Fruit fly (Drosophila melanogaster) whole organism, adult: ENCODE data around the gene ATP6AP2.

Source experiments
- CG11617 ChIP-seq: fragments of 200-800 bp; sonication (Bioruptor generic); optimal IDR thresholded peaks from 2 replicates; lab custom pipeline; 2017; ENCODE audit warnings: mild to moderate bottlenecking, missing biosample characterization, missing genetic modification reagents, missing genetic modification characterization
- CG12768 ChIP-seq: fragments of 200-800 bp; sonication (Bioruptor generic); optimal IDR thresholded peaks from 2 replicates; lab custom pipeline; 2017; ENCODE audit warnings: missing biosample characterization, missing genetic modification characterization, mild to moderate bottlenecking, moderate library complexity, missing genetic modification reagents
- CG14711 ChIP-seq: fragments of 200-800 bp; sonication (Bioruptor generic); optimal IDR thresholded peaks from 2 replicates; lab custom pipeline; 2018; ENCODE audit warnings: missing biosample characterization, mild to moderate bottlenecking, missing genetic modification characterization, moderate library complexity
- CG1620 ChIP-seq: fragments of 200-800 bp; sonication (Bioruptor generic); optimal IDR thresholded peaks from 2 replicates; lab custom pipeline; 2016; ENCODE audit warnings: missing biosample characterization, missing genetic modification characterization
- CG33017 ChIP-seq: fragments of 200-800 bp; sonication (Bioruptor generic); optimal IDR thresholded peaks from 2 replicates; lab custom pipeline; 2018; ENCODE audit warnings: missing biosample characterization, mild to moderate bottlenecking, missing genetic modification characterization, moderate library complexity
- CG5204 ChIP-seq: fragments of 200-800 bp; sonication (Bioruptor generic); optimal IDR thresholded peaks from 2 replicates; lab custom pipeline; 2016; ENCODE audit warnings: missing biosample characterization, missing genetic modification characterization
- CG7045 ChIP-seq: fragments of 200-800 bp; sonication (Bioruptor generic); optimal IDR thresholded peaks from 2 replicates; lab custom pipeline; 2017; ENCODE audit warnings: missing biosample characterization, mild to moderate bottlenecking, missing genetic modification characterization
- CG7101 ChIP-seq: fragments of 200-800 bp; sonication (Bioruptor generic); optimal IDR thresholded peaks from 2 replicates; lab custom pipeline; 2018; ENCODE audit warnings: missing biosample characterization, mild to moderate bottlenecking, missing genetic modification characterization, moderate library complexity
- Clk ChIP-seq: fragments of 200-800 bp; sonication (Bioruptor generic); optimal IDR thresholded peaks from 2 replicates; lab custom pipeline; 2017; ENCODE audit warnings: missing biosample characterization, missing genetic modification characterization
- Crg-1 ChIP-seq: fragments of 200-800 bp; sonication (Bioruptor generic); optimal IDR thresholded peaks from 2 replicates; lab custom pipeline; 2016; ENCODE audit warnings: missing biosample characterization, missing genetic modification characterization
- Hr96 ChIP-seq: fragments of 200-800 bp; sonication (Bioruptor generic); optimal IDR thresholded peaks from 2 replicates; lab custom pipeline; 2016; ENCODE audit warnings: missing biosample characterization, missing genetic modification characterization
- Mnt ChIP-seq: fragments of 200-800 bp; sonication (Bioruptor generic); optimal IDR thresholded peaks from 2 replicates; lab custom pipeline; 2016; ENCODE audit warnings: missing biosample characterization, mild to moderate bottlenecking, missing genetic modification characterization
- bab1 ChIP-seq: fragments of 200-800 bp; sonication (Bioruptor generic); optimal IDR thresholded peaks from 3 replicates; lab custom pipeline; 2019; ENCODE audit warnings: missing biosample characterization, mild to moderate bottlenecking, missing genetic modification characterization, moderate library complexity
- cic ChIP-seq: fragments of 200-800 bp; sonication (Bioruptor generic); optimal IDR thresholded peaks from 2 replicates; lab custom pipeline; 2017; ENCODE audit warnings: missing biosample characterization, mild to moderate bottlenecking, missing genetic modification characterization, moderate library complexity
- cnc ChIP-seq, 2 experiments: fragments of >200 bp; optimal IDR thresholded peaks; 2 replicates each; lab custom pipeline; 2017
- kay ChIP-seq: fragments of 200-800 bp; sonication (Bioruptor generic); peaks from one replicate; lab custom pipeline; 2016; ENCODE audit warnings: missing biosample characterization, missing genetic modification characterization, borderline replicate concordance
- ovo ChIP-seq: fragments of 200-800 bp; sonication (Bioruptor generic); optimal IDR thresholded peaks from 2 replicates; lab custom pipeline; 2016; ENCODE audit warnings: missing biosample characterization, missing genetic modification characterization
- pad ChIP-seq: fragments of 200-800 bp; sonication (Bioruptor generic); optimal IDR thresholded peaks from 3 replicates; lab custom pipeline; 2017; ENCODE audit warnings: missing biosample characterization, missing genetic modification characterization, mild to moderate bottlenecking, moderate library complexity, missing genetic modification reagents
- tj ChIP-seq: fragments of 200-800 bp; sonication (Bioruptor generic); optimal IDR thresholded peaks from 3 replicates; lab custom pipeline; 2017; ENCODE audit warnings: missing biosample characterization, mild to moderate bottlenecking, missing genetic modification characterization, moderate library complexity
- toe ChIP-seq: fragments of 200-800 bp; sonication (Bioruptor generic); optimal IDR thresholded peaks from 2 replicates; lab custom pipeline; 2016; ENCODE audit warnings: missing biosample characterization, missing genetic modification characterization

ATP6AP2 gene

DNA sequence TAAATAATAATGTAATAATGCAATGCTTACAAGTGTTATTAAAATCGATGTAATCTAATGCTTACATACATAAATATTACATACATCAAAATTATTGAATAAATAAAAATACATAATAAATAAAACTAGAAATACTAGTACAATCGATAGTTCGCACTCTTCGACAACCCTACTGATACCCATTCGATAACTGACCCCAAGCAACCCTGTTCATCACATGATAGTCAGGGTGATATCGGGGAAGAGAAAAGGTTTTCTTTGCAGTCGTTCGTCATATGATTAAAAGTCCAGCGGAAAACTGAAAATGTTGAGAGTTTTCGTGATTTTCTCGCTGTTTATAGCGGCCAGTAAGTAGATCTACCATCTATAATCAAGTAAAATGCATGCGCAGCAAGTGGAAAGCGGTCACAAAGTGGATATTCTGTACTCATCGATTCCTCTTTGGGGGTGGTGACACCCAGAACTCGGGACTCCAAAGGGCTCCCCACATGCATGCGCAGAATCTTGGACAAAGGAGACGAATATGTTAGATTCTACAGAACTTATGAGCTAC, at the start of gene ATP6AP2:
Gene ATP6AP2, plus strand, starts transcription at position 218 of the 553 bp plus-strand sequence.
- TF ChIP-seq CG5204 (GFP tag; lab: Kevin White, UChicago) (no peak), Hr96 (no peak), toe (GFP tag; lab: Kevin White, UChicago) (peak; percentile 46), CG11617 (GFP tag; lab: Kevin White, UChicago) (peak; percentile 53), bab1 (GFP tag; lab: Kevin White, UChicago) (peak; percentile 88), ovo (GFP tag; lab: Kevin White, UChicago) (no peak), Clk (GFP tag; lab: Kevin White, UChicago) (no peak), cnc (optimal IDR thresholded peaks at IDR 0.05; lab: Kevin White, UChicago) (no peak), CG7101 (tag; lab: Kevin White, UChicago) (peak; percentile 72), CG12768 (peak; percentile 48), pad (GFP tag; lab: Kevin White, UChicago) (peak; percentile 35), CG33017 (tag; lab: Kevin White, UChicago) (peak; percentile 58), Crg-1 (peak; percentile 67), CG14711 (tag; lab: Kevin White, UChicago) (peak; percentile 97), cic (GFP tag; lab: Kevin White, UChicago) (peak; percentile 33), kay (GFP tag; lab: Kevin White, UChicago) (no peak), CG1620 (GFP tag; lab: Kevin White, UChicago) (peak; percentile 62), tj (peak; percentile 33), Mnt (GFP tag; lab: Kevin White, UChicago) (peak; percentile 84), CG7045 (GFP tag; lab: Kevin White, UChicago) (peak; percentile 41)

DNA sequence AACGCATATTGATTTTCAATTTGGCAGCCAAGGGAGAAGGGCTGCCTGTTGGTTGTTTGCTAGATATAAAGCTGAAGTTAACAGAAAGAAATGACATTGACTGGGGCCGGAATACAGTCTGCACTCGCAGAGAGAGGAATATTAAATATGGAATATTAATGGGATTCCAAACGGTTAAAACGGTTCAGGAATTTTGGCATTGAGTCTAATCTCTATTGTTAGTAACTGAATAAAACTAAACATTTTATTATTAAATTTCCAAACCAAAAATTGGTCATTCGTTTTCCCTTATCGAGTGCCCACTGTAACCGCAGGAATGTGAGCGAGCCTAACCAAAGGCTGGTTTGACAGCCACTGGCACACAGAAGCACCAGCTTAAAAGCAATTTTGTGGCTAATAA, 47.4 kb upstream of the ATP6AP2 start:
- no peak for TF ChIP-seq ovo (GFP tag; lab: Kevin White, UChicago)
- no peak for TF ChIP-seq CG7045 (GFP tag; lab: Kevin White, UChicago)
- TF ChIP-seq Crg-1, result no peak
- no peak for TF ChIP-seq Hr96
- TF ChIP-seq tj, result no peak
- TF ChIP-seq Clk (GFP tag; lab: Kevin White, UChicago), result no peak
- no peak for TF ChIP-seq kay (GFP tag; lab: Kevin White, UChicago)
- no peak for TF ChIP-seq Mnt (GFP tag; lab: Kevin White, UChicago)
- no peak for TF ChIP-seq CG33017 (tag; lab: Kevin White, UChicago)
- TF ChIP-seq CG5204 (GFP tag; lab: Kevin White, UChicago), result no peak
- no peak for TF ChIP-seq CG14711 (tag; lab: Kevin White, UChicago)
- no peak for TF ChIP-seq cnc (optimal IDR thresholded peaks at IDR 0.05; lab: Kevin White, UChicago)
- TF ChIP-seq toe (GFP tag; lab: Kevin White, UChicago), result no peak
- TF ChIP-seq CG11617 (GFP tag; lab: Kevin White, UChicago), result no peak
- TF ChIP-seq CG1620 (GFP tag; lab: Kevin White, UChicago), result no peak
- no peak for TF ChIP-seq bab1 (GFP tag; lab: Kevin White, UChicago)
- TF ChIP-seq CG7101 (tag; lab: Kevin White, UChicago), result no peak
- TF ChIP-seq cic (GFP tag; lab: Kevin White, UChicago), result no peak

DNA sequence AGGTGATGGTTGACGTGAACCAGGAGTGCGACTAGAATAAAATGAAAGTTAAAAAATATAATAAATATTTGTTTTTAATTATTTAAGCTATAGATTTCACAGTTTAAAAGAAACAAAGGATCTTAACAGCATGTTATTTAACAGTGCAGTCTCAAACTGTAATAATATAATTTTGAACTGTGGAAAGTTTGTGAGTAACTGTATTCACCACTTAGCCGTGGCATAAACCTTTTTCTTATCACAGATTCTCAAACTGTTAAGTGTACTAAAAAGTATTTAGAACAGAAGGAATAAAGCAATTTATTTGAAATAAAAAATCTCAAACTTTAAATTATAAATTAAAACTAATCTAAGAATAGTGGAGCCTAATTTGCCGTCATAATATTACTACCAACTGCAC, 46.2 kb upstream of the ATP6AP2 start:
- no peak for TF ChIP-seq kay (GFP tag; lab: Kevin White, UChicago)
- no peak for TF ChIP-seq CG11617 (GFP tag; lab: Kevin White, UChicago)
- TF ChIP-seq Hr96, result no peak
- no peak for TF ChIP-seq tj
- no peak for TF ChIP-seq CG7045 (GFP tag; lab: Kevin White, UChicago)
- TF ChIP-seq pad (GFP tag; lab: Kevin White, UChicago), result no peak
- TF ChIP-seq CG14711 (tag; lab: Kevin White, UChicago), result no peak

DNA sequence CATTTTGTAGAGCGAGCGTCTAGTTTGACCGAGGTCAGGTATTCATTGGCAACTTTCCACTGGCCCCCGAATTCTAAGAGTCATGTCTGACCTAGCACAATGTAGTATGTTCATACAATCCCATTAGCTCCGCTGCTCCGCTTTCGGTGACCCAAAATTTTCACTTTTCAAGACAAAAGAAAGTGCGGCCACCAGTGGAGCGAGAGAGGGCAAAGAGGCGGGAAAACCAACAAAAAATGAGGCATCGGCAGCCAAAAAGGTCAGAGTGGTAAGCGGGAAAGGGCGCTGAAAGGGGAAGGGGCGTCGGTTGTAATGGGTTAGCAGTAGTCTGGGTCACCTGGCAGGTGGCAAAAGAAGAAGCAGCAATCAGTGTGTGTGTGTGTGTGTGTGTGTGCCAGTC, 44.9 kb upstream of the ATP6AP2 start:
- TF ChIP-seq Mnt (GFP tag; lab: Kevin White, UChicago), result no peak
- TF ChIP-seq ovo (GFP tag; lab: Kevin White, UChicago), result no peak
- TF ChIP-seq cic (GFP tag; lab: Kevin White, UChicago), result no peak
- TF ChIP-seq CG11617 (GFP tag; lab: Kevin White, UChicago), result no peak
- no peak for TF ChIP-seq CG14711 (tag; lab: Kevin White, UChicago)
- TF ChIP-seq Hr96, result no peak
- no peak for TF ChIP-seq kay (GFP tag; lab: Kevin White, UChicago)
- no peak for TF ChIP-seq cnc (optimal IDR thresholded peaks at IDR 0.05; lab: Kevin White, UChicago)
- no peak for TF ChIP-seq CG7045 (GFP tag; lab: Kevin White, UChicago)
- no peak for TF ChIP-seq tj

DNA sequence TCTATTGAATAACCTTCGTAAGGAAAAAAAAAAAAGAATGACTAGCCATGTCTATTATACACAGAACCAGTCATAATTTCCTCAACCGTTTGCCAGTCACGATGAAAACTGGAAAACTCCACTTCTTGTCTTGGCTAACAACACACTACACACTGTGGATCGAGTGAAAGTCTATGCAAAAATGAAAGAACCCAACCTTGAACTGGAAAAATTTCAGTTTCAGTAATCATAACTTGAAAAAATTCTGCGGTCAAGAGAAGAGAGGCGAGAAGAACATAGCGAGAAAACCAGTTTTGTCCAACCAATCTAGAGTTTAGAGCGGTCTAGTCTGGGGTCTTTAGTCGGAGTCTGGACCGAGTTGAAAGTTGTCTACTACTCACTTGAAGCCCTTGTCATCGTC, 42.8 kb upstream of the ATP6AP2 start:
- TF ChIP-seq CG33017 (tag; lab: Kevin White, UChicago) (no peak), tj (no peak), bab1 (GFP tag; lab: Kevin White, UChicago) (no peak), Clk (GFP tag; lab: Kevin White, UChicago) (no peak), CG1620 (GFP tag; lab: Kevin White, UChicago) (no peak), pad (GFP tag; lab: Kevin White, UChicago) (no peak), cnc (optimal IDR thresholded peaks at IDR 0.05; lab: Kevin White, UChicago) (no peak), Crg-1 (no peak), Hr96 (no peak), CG12768 (no peak), CG5204 (GFP tag; lab: Kevin White, UChicago) (no peak)
